Worm (Caenorhabditis elegans) whole organism, L2 larva: ENCODE measurements around the gene lip-1.

ENCODE experiments used
- C34F6.9 ChIP-seq: fragments of 150-350 bp; optimal IDR thresholded peaks from 2 replicates; lab custom pipeline; 2014; ENCODE audit warnings: missing biosample characterization, missing genetic modification characterization
- F13H6.1 ChIP-seq: sonication (generic microtip); optimal IDR thresholded peaks from 2 replicates; lab custom pipeline; 2016; ENCODE audit warnings: missing genetic modification characterization, missing compliant biosample characterization
- R02D3.7 ChIP-seq: fragments of 150-350 bp; optimal IDR thresholded peaks from 2 replicates; lab custom pipeline; 2014; ENCODE audit warnings: missing biosample characterization, missing genetic modification characterization
- Y55F3AM.14 ChIP-seq: fragments of 200-800 bp; sonication (Bioruptor generic); optimal IDR thresholded peaks from 2 replicates; lab custom pipeline; 2018; ENCODE audit warnings: mild to moderate bottlenecking, missing genetic modification characterization, missing compliant biosample characterization
- ZK546.5 ChIP-seq: sonication (generic microtip); optimal IDR thresholded peaks from 2 replicates; lab custom pipeline; 2017; ENCODE audit warnings: missing biosample characterization, missing genetic modification characterization
- alr-1 ChIP-seq: fragments of 150-350 bp; optimal IDR thresholded peaks from 2 replicates; lab custom pipeline; 2014; ENCODE audit warnings: missing biosample characterization, missing genetic modification characterization
- aly-2 ChIP-seq: fragments of 150-350 bp; optimal IDR thresholded peaks from 2 replicates; lab custom pipeline; 2014; ENCODE audit warnings: missing biosample characterization, missing genetic modification characterization
- ama-1 ChIP-seq: fragments of 150-350 bp; optimal IDR thresholded peaks from 2 replicates; lab custom pipeline; 2018; ENCODE audit warnings: inconsistent platforms
- blmp-1 ChIP-seq: sonication (generic microtip); optimal IDR thresholded peaks from 2 replicates; lab custom pipeline; 2017; ENCODE audit warnings: missing genetic modification characterization, mild to moderate bottlenecking, missing compliant biosample characterization, antibody characterized with exemption, moderate library complexity; ENCODE audit not compliant: insufficient read depth
- ceh-16 ChIP-seq: fragments of 150-350 bp; optimal IDR thresholded peaks from 2 replicates; lab custom pipeline; 2014; ENCODE audit warnings: missing biosample characterization, missing genetic modification characterization
- ceh-82 ChIP-seq: fragments of 150-350 bp; optimal IDR thresholded peaks from 2 replicates; lab custom pipeline; 2014; ENCODE audit warnings: missing biosample characterization, missing genetic modification characterization
- crh-2 ChIP-seq: sonication (generic microtip); optimal IDR thresholded peaks from 2 replicates; lab custom pipeline; 2017; ENCODE audit warnings: missing biosample characterization, missing genetic modification characterization
- egl-27 ChIP-seq: sonication (generic microtip); optimal IDR thresholded peaks from 3 replicates; lab custom pipeline; 2017; ENCODE audit warnings: missing biosample characterization, missing genetic modification reagents, missing genetic modification characterization
- elt-1 ChIP-seq: fragments of 150-350 bp; optimal IDR thresholded peaks from 2 replicates; lab custom pipeline; 2014; ENCODE audit warnings: missing biosample characterization, missing genetic modification characterization
- fos-1 ChIP-seq: fragments of 150-350 bp; optimal IDR thresholded peaks from 2 replicates; lab custom pipeline; 2014; ENCODE audit warnings: missing biosample characterization, missing genetic modification characterization
- gmeb-1 ChIP-seq: fragments of 150-350 bp; optimal IDR thresholded peaks from 2 replicates; lab custom pipeline; 2014; ENCODE audit warnings: missing biosample characterization, missing genetic modification characterization
- lin-11 ChIP-seq: fragments of 150-350 bp; sonication (generic microtip); optimal IDR thresholded peaks from 2 replicates; lab custom pipeline; 2014; ENCODE audit warnings: missing biosample characterization, missing genetic modification characterization, inconsistent platforms, mixed read lengths
- lin-13 ChIP-seq: fragments of 150-350 bp; optimal IDR thresholded peaks from 2 replicates; lab custom pipeline; 2014; ENCODE audit warnings: missing biosample characterization, missing genetic modification reagents, missing genetic modification characterization
- lin-39 ChIP-seq: fragments of 150-350 bp; optimal IDR thresholded peaks from 2 replicates; lab custom pipeline; 2014; ENCODE audit warnings: missing biosample characterization, missing genetic modification reagents, missing genetic modification characterization
- lsy-2 ChIP-seq, 2 experiments: fragments of 150-350 bp in 1 of 2; sonication (generic microtip) in 1 of 2; optimal IDR thresholded peaks; 2 replicates each; lab custom pipeline; 2014 to 2017; ENCODE audit warnings: missing biosample characterization in 2 of 2, missing genetic modification characterization in 2 of 2
- mab-5 ChIP-seq: fragments of 150-350 bp; optimal IDR thresholded peaks from 2 replicates; lab custom pipeline; 2014; ENCODE audit warnings: missing biosample characterization, missing genetic modification characterization
- mbf-1 ChIP-seq: sonication (generic microtip); optimal IDR thresholded peaks from 2 replicates; lab custom pipeline; 2017; ENCODE audit warnings: missing biosample characterization, missing genetic modification characterization
- mdl-1 ChIP-seq, 2 experiments: fragments of 150-350 bp in 1 of 2; sonication (generic microtip) in 1 of 2; optimal IDR thresholded peaks; 2 replicates each; lab custom pipeline; 2017; ENCODE audit warnings: missing biosample characterization in 2 of 2, missing genetic modification characterization in 2 of 2
- nhr-10 ChIP-seq: sonication (generic microtip); optimal IDR thresholded peaks from 2 replicates; lab custom pipeline; 2017; ENCODE audit warnings: missing biosample characterization, missing genetic modification characterization
- nhr-11 ChIP-seq: fragments of 150-350 bp; optimal IDR thresholded peaks from 2 replicates; lab custom pipeline; 2014; ENCODE audit warnings: missing biosample characterization, missing genetic modification characterization
- nhr-12 ChIP-seq: fragments of 150-350 bp; optimal IDR thresholded peaks from 2 replicates; lab custom pipeline; 2014; ENCODE audit warnings: missing biosample characterization, missing genetic modification characterization
- nhr-129 ChIP-seq: fragments of 150-350 bp; optimal IDR thresholded peaks from 2 replicates; lab custom pipeline; 2014; ENCODE audit warnings: missing biosample characterization, missing genetic modification characterization
- nhr-21 ChIP-seq: fragments of 150-350 bp; optimal IDR thresholded peaks from 2 replicates; lab custom pipeline; 2014; ENCODE audit warnings: missing biosample characterization, missing genetic modification characterization
- nhr-23 ChIP-seq: fragments of 150-350 bp; optimal IDR thresholded peaks from 2 replicates; lab custom pipeline; 2014; ENCODE audit warnings: missing biosample characterization, missing genetic modification reagents, missing genetic modification characterization
- nhr-237 ChIP-seq: fragments of 150-350 bp; optimal IDR thresholded peaks from 2 replicates; lab custom pipeline; 2014; ENCODE audit warnings: missing biosample characterization, missing genetic modification characterization
- nhr-25 ChIP-seq: fragments of 150-350 bp; sonication (generic microtip); optimal IDR thresholded peaks from 3 replicates; lab custom pipeline; 2014; ENCODE audit warnings: missing biosample characterization, missing genetic modification characterization
- nhr-6 ChIP-seq: fragments of 150-350 bp; optimal IDR thresholded peaks from 2 replicates; lab custom pipeline; 2014; ENCODE audit warnings: missing biosample characterization, missing genetic modification characterization
- peb-1 ChIP-seq: fragments of 150-350 bp; optimal IDR thresholded peaks from 2 replicates; lab custom pipeline; 2014; ENCODE audit warnings: missing biosample characterization, missing genetic modification characterization
- sem-4 ChIP-seq: fragments of 150-350 bp; optimal IDR thresholded peaks from 2 replicates; lab custom pipeline; 2014; ENCODE audit warnings: missing biosample characterization, missing genetic modification reagents, missing genetic modification characterization
- skn-1 ChIP-seq: sonication (generic microtip); optimal IDR thresholded peaks from 2 replicates; lab custom pipeline; 2017; ENCODE audit warnings: missing biosample characterization, missing genetic modification characterization
- sma-3 ChIP-seq: sonication (generic microtip); optimal IDR thresholded peaks from 2 replicates; lab custom pipeline; 2016; ENCODE audit warnings: missing genetic modification reagents, missing genetic modification characterization, missing compliant biosample characterization
- sma-9 ChIP-seq, 2 experiments: fragments of 150-350 bp in 1 of 2; sonication (generic microtip) in 1 of 2; optimal IDR thresholded peaks; 2 replicates each; lab custom pipeline; 2014 to 2016; ENCODE audit warnings: missing genetic modification characterization in 2 of 2, mild to moderate bottlenecking in 1 of 2, missing biosample characterization in 1 of 2, missing compliant biosample characterization in 1 of 2, missing genetic modification reagents in 1 of 2, moderate library complexity in 1 of 2
- snpc-4 ChIP-seq: fragments of 150-350 bp; optimal IDR thresholded peaks from 2 replicates; lab custom pipeline; 2014; ENCODE audit warnings: missing biosample characterization, missing genetic modification characterization
- unc-39 ChIP-seq: fragments of 150-350 bp; optimal IDR thresholded peaks from 2 replicates; lab custom pipeline; 2014; ENCODE audit warnings: missing biosample characterization, missing genetic modification characterization
- unc-55 ChIP-seq: fragments of 150-350 bp; sonication (generic microtip); optimal IDR thresholded peaks from 3 replicates; lab custom pipeline; 2014; ENCODE audit warnings: missing biosample characterization, missing genetic modification reagents, missing genetic modification characterization
- unc-62 ChIP-seq: fragments of 150-350 bp; optimal IDR thresholded peaks from 2 replicates; lab custom pipeline; 2014; ENCODE audit warnings: missing biosample characterization, missing genetic modification reagents, missing genetic modification characterization
- zag-1 ChIP-seq: fragments of 150-350 bp; optimal IDR thresholded peaks from 2 replicates; lab custom pipeline; 2014; ENCODE audit warnings: missing biosample characterization, missing genetic modification characterization
- ztf-1 ChIP-seq: fragments of 200-800 bp; sonication (Bioruptor generic); conservative IDR thresholded peaks from 2 replicates; pipeline ENCODE4 v1.3.6; 2022; ENCODE audit warnings: missing genetic modification characterization, missing compliant biosample characterization
- ztf-11 ChIP-seq: sonication (generic microtip); optimal IDR thresholded peaks from 2 replicates; lab custom pipeline; 2017; ENCODE audit warnings: missing biosample characterization, missing genetic modification characterization
- ztf-4 ChIP-seq: fragments of 150-350 bp; optimal IDR thresholded peaks from 2 replicates; lab custom pipeline; 2014; ENCODE audit warnings: missing biosample characterization, missing genetic modification characterization

The lip-1 gene

DNA sequence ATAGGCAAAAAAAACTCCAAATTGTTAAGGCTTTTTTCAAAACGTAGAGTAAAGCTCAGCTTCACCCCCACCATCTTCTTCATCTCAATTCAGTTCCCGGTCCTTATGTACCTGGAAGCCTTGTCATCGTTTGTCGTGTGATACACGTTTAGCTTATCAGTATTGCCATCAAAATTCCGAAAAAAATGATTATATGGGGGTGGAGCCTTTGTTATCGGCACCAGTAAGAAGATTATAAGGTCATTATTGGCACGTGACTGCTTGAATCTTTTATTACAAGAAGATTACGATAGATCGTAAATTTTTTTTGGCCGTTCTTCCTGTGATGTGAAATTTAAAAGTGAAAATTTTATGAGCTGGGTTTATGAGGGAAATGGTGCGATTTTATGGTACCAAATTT lies 37.7 kb downstream of the lip-1 start:
- TF ChIP-seq sma-3 (GFP tag; lab: Kevin White, UChicago) (peak; percentile 19), gmeb-1 (tag; lab: Kevin White, UChicago) (peak; percentile 42), ceh-82 (tag; lab: Kevin White, UChicago) (no peak), crh-2 (tag; lab: Kevin White, UChicago) (peak; percentile 33), fos-1 (tag; lab: Kevin White, UChicago) (peak; percentile 87), sma-9 (GFP tag; optimal IDR thresholded peaks at IDR 0.05; lab: Kevin White, UChicago) (peak; percentile 86), sma-9 (tag; optimal IDR thresholded peaks at IDR 0.05; lab: Kevin White, UChicago) (no peak), F13H6.1 (tag; lab: Kevin White, UChicago) (peak; percentile 0), lsy-2 (tag; optimal IDR thresholded peaks at IDR 0.05; lab: Kevin White, UChicago) (no peak)
- TF ChIP-seq, all 48 proteins: peak for 6

DNA sequence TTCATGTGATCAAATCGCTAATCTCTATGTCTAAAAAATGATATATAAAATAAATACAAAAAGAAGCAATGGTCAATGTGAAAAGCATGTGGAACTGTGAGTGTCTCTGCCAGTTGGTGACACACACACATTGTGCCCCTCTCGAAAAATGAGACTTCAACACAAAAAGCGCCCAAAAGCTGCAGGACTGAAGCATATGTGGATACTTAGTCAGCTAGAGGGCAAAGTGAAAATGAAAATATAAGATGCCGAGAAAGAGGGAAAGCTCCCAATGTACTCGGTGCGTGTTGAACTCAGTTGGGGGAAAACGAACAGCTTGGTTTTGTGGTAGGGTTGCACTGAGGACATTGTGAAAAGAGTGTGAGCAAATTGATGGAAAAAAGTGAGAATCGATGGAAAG lies 38.4 kb downstream of the lip-1 start:
- no peak for TF ChIP-seq gmeb-1 (tag; lab: Kevin White, UChicago)
- TF ChIP-seq nhr-10 (tag; lab: Kevin White, UChicago), result no peak
- TF ChIP-seq ztf-1 (GFP tag; lab: Robert Waterston, UW), result no peak
- TF ChIP-seq fos-1 (tag; lab: Kevin White, UChicago), result peak; percentile 66
- TF ChIP-seq lin-39 (tag; lab: Kevin White, UChicago), result no peak
- TF ChIP-seq nhr-12 (tag; lab: Kevin White, UChicago), result no peak
- TF ChIP-seq ztf-4 (tag; lab: Kevin White, UChicago), result no peak
- no peak for TF ChIP-seq nhr-23
- no peak for TF ChIP-seq mbf-1 (tag; lab: Kevin White, UChicago)
- TF ChIP-seq nhr-21 (tag; lab: Kevin White, UChicago), result peak; percentile 24
- no peak for TF ChIP-seq peb-1 (tag; lab: Kevin White, UChicago)
- TF ChIP-seq mdl-1 (tag; optimal IDR thresholded peaks at IDR 0.05; lab: Kevin White, UChicago), result peak; percentile 49 to 62
- no peak for TF ChIP-seq nhr-11
- TF ChIP-seq ama-1 (lab: Kevin White, UChicago), result no peak
- peak; percentile 3 for TF ChIP-seq snpc-4 (tag; lab: Kevin White, UChicago)
- peak; percentile 8 for TF ChIP-seq blmp-1 (tag; lab: Kevin White, UChicago)
- no peak for TF ChIP-seq skn-1 (tag; lab: Kevin White, UChicago)
- TF ChIP-seq unc-55 (GFP tag; lab: Kevin White, UChicago), result peak; percentile 45
- peak; percentile 100 for TF ChIP-seq sma-9 (GFP tag; optimal IDR thresholded peaks at IDR 0.05; lab: Kevin White, UChicago)
- peak; percentile 86 for TF ChIP-seq sma-9 (tag; optimal IDR thresholded peaks at IDR 0.05; lab: Kevin White, UChicago)
- peak; percentile 51 for TF ChIP-seq mab-5 (tag; lab: Kevin White, UChicago)
- peak; percentile 71 for TF ChIP-seq egl-27 (tag; lab: Kevin White, UChicago)
- TF ChIP-seq crh-2 (tag; lab: Kevin White, UChicago), result peak; percentile 39
- peak; percentile 60 for TF ChIP-seq C34F6.9 (tag; lab: Kevin White, UChicago)
- TF ChIP-seq lsy-2 (tag; optimal IDR thresholded peaks at IDR 0.05; lab: Kevin White, UChicago), result peak in 1 of 2 experiments; percentile 75
- TF ChIP-seq Y55F3AM.14 (GFP tag; lab: Kevin White, UChicago), result no peak
- TF ChIP-seq ceh-82 (tag; lab: Kevin White, UChicago), result no peak
- peak; percentile 42 for TF ChIP-seq nhr-6 (tag; lab: Kevin White, UChicago)
- no peak for TF ChIP-seq nhr-25 (tag; lab: Kevin White, UChicago)
- peak; percentile 89 for TF ChIP-seq F13H6.1 (tag; lab: Kevin White, UChicago)
- no peak for TF ChIP-seq nhr-237 (tag; lab: Kevin White, UChicago)
- no peak for TF ChIP-seq unc-39 (tag; lab: Kevin White, UChicago)
- TF ChIP-seq nhr-129, result peak; percentile 86
- TF ChIP-seq ZK546.5 (tag; lab: Kevin White, UChicago), result no peak
- TF ChIP-seq aly-2 (tag; lab: Kevin White, UChicago), result no peak
- TF ChIP-seq zag-1 (tag; lab: Kevin White, UChicago), result peak; percentile 67
- TF ChIP-seq unc-62, result no peak
- no peak for TF ChIP-seq elt-1
- no peak for TF ChIP-seq alr-1 (tag; lab: Kevin White, UChicago)
- TF ChIP-seq lin-13 (GFP tag; lab: Kevin White, UChicago), result peak; percentile 42
- TF ChIP-seq R02D3.7 (tag; lab: Kevin White, UChicago), result no peak
- no peak for TF ChIP-seq ceh-16 (tag; lab: Kevin White, UChicago)
- peak; percentile 53 for TF ChIP-seq sem-4 (tag; lab: Kevin White, UChicago)
- TF ChIP-seq lin-11 (tag; lab: Kevin White, UChicago), result no peak
- TF ChIP-seq ztf-11 (tag; lab: Kevin White, UChicago), result no peak
- no peak for TF ChIP-seq sma-3 (GFP tag; lab: Kevin White, UChicago)
- TF ChIP-seq, all 48 proteins: peak for 18
